Worm (Caenorhabditis elegans): ENCODE measurements around the gene Y94H6A.2.

ce11 chrIV:2771692-2772091 is 41.6 kb downstream of the Y94H6A.2 start, which contains the start of gene Y54G2A.11:
- no peak for TF ChIP-seq sem-4 (tag; optimal IDR thresholded peaks at IDR 0.05)
- no peak for TF ChIP-seq nhr-237 (tag; optimal IDR thresholded peaks at IDR 0.05)
- TF ChIP-seq egl-27 (tag; optimal IDR thresholded peaks at IDR 0.05) = no peak
- TF ChIP-seq unc-55 (GFP tag; optimal IDR thresholded peaks at IDR 0.05) = no peak
- TF ChIP-seq ceh-16 (tag; optimal IDR thresholded peaks at IDR 0.05) = no peak
- TF ChIP-seq fos-1 (tag; optimal IDR thresholded peaks at IDR 0.05) = no peak
- no peak for TF ChIP-seq ztf-4 (tag; optimal IDR thresholded peaks at IDR 0.05)
- TF ChIP-seq ama-1 (optimal IDR thresholded peaks at IDR 0.05) = no peak
- TF ChIP-seq skn-1 (tag; optimal IDR thresholded peaks at IDR 0.05) = no peak
- no peak for TF ChIP-seq unc-62 (GFP tag; optimal IDR thresholded peaks at IDR 0.05)
